Worm (Caenorhabditis elegans) whole organism, young adult: ENCODE data around the gene C29F3.7.

ENCODE experiments used
- akir-1 ChIP-seq: fragments of 200-800 bp; sonication (Bioruptor generic); optimal IDR thresholded peaks from 2 replicates; lab custom pipeline; 2018; ENCODE audit warnings: mild to moderate bottlenecking, missing genetic modification characterization, moderate library complexity, missing compliant biosample characterization
- cebp-2 ChIP-seq: fragments of 200-800 bp; sonication (Bioruptor generic); IDR thresholded peaks from 2 replicates; pipeline ENCODE4 v1.3.6; 2022; ENCODE audit warnings: missing genetic modification characterization, missing compliant biosample characterization
- lin-26 ChIP-seq: fragments of 200-800 bp; sonication (Bioruptor generic); IDR thresholded peaks from 2 replicates; pipeline ENCODE4 v1.3.6; 2022; ENCODE audit warnings: missing genetic modification reagents, missing genetic modification characterization, missing compliant biosample characterization
- pha-4 ChIP-seq: fragments of 150-350 bp; sonication (generic microtip); optimal IDR thresholded peaks from 2 replicates; lab custom pipeline; 2014; ENCODE audit warnings: missing biosample characterization, missing genetic modification reagents, missing genetic modification characterization
- snpc-4 ChIP-seq, 5 experiments: fragments of 150-350 bp in 1 of 5; sonication (generic microtip) in 4 of 5; optimal IDR thresholded peaks; 2 replicates each; lab custom pipeline; 2014 to 2018; ENCODE audit warnings: missing genetic modification characterization in 5 of 5, missing biosample characterization in 3 of 5, antibody characterized with exemption in 2 of 5, mild to moderate bottlenecking in 2 of 5, missing compliant biosample characterization in 2 of 5, missing genotype in 2 of 5, moderate library complexity in 2 of 5, missing genetic modification reagents in 1 of 5
- zfh-2 ChIP-seq: fragments of 200-800 bp; sonication (Bioruptor generic); conservative IDR thresholded peaks from 2 replicates; pipeline ENCODE4 v1.3.6; 2022; ENCODE audit warnings: missing genetic modification reagents, missing genetic modification characterization, missing compliant biosample characterization

- no peak for TF ChIP-seq pha-4 (tag; lab: Kevin White, UChicago)
- no peak for TF ChIP-seq snpc-4 (GFP tag; optimal IDR thresholded peaks at IDR 0.05; lab: Kevin White, UChicago)
- TF ChIP-seq snpc-4 (tag; optimal IDR thresholded peaks at IDR 0.05; lab: Kevin White, UChicago): no peak
- TF ChIP-seq lin-26: no peak
- no peak for TF ChIP-seq akir-1 (GFP tag; lab: Kevin White, UChicago)
- no peak for TF ChIP-seq zfh-2 (GFP tag; lab: Robert Waterston, UW)
- TF ChIP-seq cebp-2 (GFP tag; lab: Robert Waterston, UW): no peak
Measured at ce11 chrV:15310780-15311179, 43.9 kb upstream of the C29F3.7 start, which contains the start of gene irld-62.
